Worm (Caenorhabditis elegans) whole organism, L1 larva: ENCODE data around the gene C01G5.9.
A peak's percentile ranks its signal among the peaks of the same experiment; 100 is the strongest.

Experiments
- C04F5.9 ChIP-seq: sonication (generic microtip); optimal IDR thresholded peaks from 2 replicates; lab custom pipeline; 2016; ENCODE audit warnings: missing genetic modification characterization, missing compliant biosample characterization
- C34B4.2 ChIP-seq: sonication (generic microtip); optimal IDR thresholded peaks from 2 replicates; lab custom pipeline; 2017; ENCODE audit warnings: mild to moderate bottlenecking, missing genetic modification characterization, missing compliant biosample characterization
- F16B12.6 ChIP-seq: fragments of 150-350 bp; optimal IDR thresholded peaks from 2 replicates; lab custom pipeline; 2014; ENCODE audit warnings: missing biosample characterization, missing genetic modification characterization
- aha-1 ChIP-seq: fragments of 150-350 bp; optimal IDR thresholded peaks from 2 replicates; lab custom pipeline; 2014; ENCODE audit warnings: missing biosample characterization, missing genetic modification characterization
- alr-1 ChIP-seq: fragments of 200-800 bp; sonication (Bioruptor generic); optimal IDR thresholded peaks from 2 replicates; lab custom pipeline; 2018; ENCODE audit warnings: borderline replicate concordance, mild to moderate bottlenecking, missing genetic modification characterization, missing compliant biosample characterization
- aly-2 ChIP-seq: fragments of 150-350 bp; optimal IDR thresholded peaks from 2 replicates; lab custom pipeline; 2014; ENCODE audit warnings: missing biosample characterization, missing genetic modification characterization
- ama-1 ChIP-seq: fragments of 150-350 bp; optimal IDR thresholded peaks from 2 replicates; lab custom pipeline; 2014
- blmp-1 ChIP-seq: fragments of 150-350 bp; optimal IDR thresholded peaks from 2 replicates; lab custom pipeline; 2014; ENCODE audit warnings: missing biosample characterization, missing genetic modification characterization
- ceh-88 ChIP-seq: fragments of 200-800 bp; sonication (Bioruptor generic); IDR thresholded peaks from 2 replicates; pipeline ENCODE4 v1.3.6; 2022; ENCODE audit warnings: missing genetic modification characterization, missing compliant biosample characterization
- ceh-90 ChIP-seq: sonication (generic microtip); optimal IDR thresholded peaks from 2 replicates; lab custom pipeline; 2016; ENCODE audit warnings: missing genetic modification characterization, missing compliant biosample characterization
- dpl-1 ChIP-seq, 3 experiments: fragments of 150-350 bp in 2 of 3; sonication (generic microtip) in 1 of 3; optimal IDR thresholded peaks; 2 replicates each; lab custom pipeline; 2014 to 2017; ENCODE audit warnings: missing biosample characterization in 3 of 3, missing genetic modification characterization in 3 of 3, missing genetic modification reagents in 3 of 3
- efl-1 ChIP-seq, 4 experiments: fragments of 150-350 bp; optimal IDR thresholded peaks in 3 of 4; peaks in 1 of 4; 1 replicate in 1 of 4; 2 replicates in 3 of 4; lab custom pipeline; 2014; ENCODE audit warnings: missing biosample characterization in 2 of 4, missing genetic modification characterization in 2 of 4, missing genetic modification reagents in 2 of 4
- efl-3 ChIP-seq: fragments of 200-800 bp; sonication (Bioruptor generic); optimal IDR thresholded peaks from 2 replicates; lab custom pipeline; 2018; ENCODE audit warnings: mild to moderate bottlenecking, missing genetic modification characterization, missing compliant biosample characterization
- egl-13 ChIP-seq: sonication (generic microtip); optimal IDR thresholded peaks from 2 replicates; lab custom pipeline; 2016; ENCODE audit warnings: missing genotype, missing genetic modification reagents, missing genetic modification characterization, missing compliant biosample characterization
- elt-2 ChIP-seq: sonication (generic microtip); optimal IDR thresholded peaks from 2 replicates; lab custom pipeline; 2016; ENCODE audit warnings: missing genetic modification characterization, mild to moderate bottlenecking, inconsistent platforms, missing compliant biosample characterization, missing genetic modification reagents
- elt-3 ChIP-seq, 6 experiments: fragments of 150-350 bp in 1 of 6; sonication (generic microtip); optimal IDR thresholded peaks; 2 replicates each; lab custom pipeline; 2017 to 2018; ENCODE audit warnings: missing biosample characterization in 6 of 6, missing genetic modification characterization in 6 of 6, inconsistent platforms in 1 of 6
- ets-5 ChIP-seq: fragments of 200-800 bp; sonication (Bioruptor generic); IDR thresholded peaks from 2 replicates; pipeline ENCODE4 v1.3.6; 2022; ENCODE audit warnings: missing genetic modification characterization, missing compliant biosample characterization
- fkh-10 ChIP-seq: sonication (generic microtip); optimal IDR thresholded peaks from 2 replicates; lab custom pipeline; 2017; ENCODE audit warnings: missing biosample characterization, missing genetic modification reagents, missing genetic modification characterization
- fkh-4 ChIP-seq: sonication (generic microtip); optimal IDR thresholded peaks from 2 replicates; lab custom pipeline; 2016; ENCODE audit warnings: missing compliant biosample characterization, missing genetic modification characterization, borderline replicate concordance
- fkh-8 ChIP-seq: sonication (generic microtip); optimal IDR thresholded peaks from 2 replicates; lab custom pipeline; 2016; ENCODE audit warnings: mild to moderate bottlenecking, missing genetic modification characterization, missing compliant biosample characterization
- fos-1 ChIP-seq: fragments of 150-350 bp; optimal IDR thresholded peaks from 2 replicates; lab custom pipeline; 2014; ENCODE audit warnings: missing biosample characterization, missing genetic modification characterization
- grh-1 ChIP-seq: fragments of 200-800 bp; sonication (Bioruptor generic); IDR thresholded peaks from 2 replicates; pipeline ENCODE4 v1.3.6; 2022; ENCODE audit warnings: missing genetic modification reagents, missing genetic modification characterization, missing compliant biosample characterization
- hlh-17 ChIP-seq: fragments of 200-800 bp; sonication (Bioruptor generic); optimal IDR thresholded peaks from 2 replicates; lab custom pipeline; 2018; ENCODE audit warnings: missing genetic modification characterization, mild to moderate bottlenecking, missing compliant biosample characterization, moderate library complexity, borderline replicate concordance
- isw-1 ChIP-seq: fragments of 200-800 bp; sonication (Bioruptor generic); IDR thresholded peaks from 2 replicates; pipeline ENCODE4 v1.3.6; 2022; ENCODE audit warnings: missing genetic modification characterization, missing compliant biosample characterization
- lin-13 ChIP-seq: fragments of 150-350 bp; optimal IDR thresholded peaks from 2 replicates; lab custom pipeline; 2014; ENCODE audit warnings: missing biosample characterization, missing genetic modification reagents, missing genetic modification characterization
- lin-14 ChIP-seq: fragments of 200-800 bp; sonication (Bioruptor generic); optimal IDR thresholded peaks from 2 replicates; lab custom pipeline; 2018; ENCODE audit warnings: mild to moderate bottlenecking, missing genetic modification characterization, moderate library complexity, missing compliant biosample characterization
- lin-15B ChIP-seq: fragments of 150-350 bp; sonication (generic microtip); optimal IDR thresholded peaks from 3 replicates; lab custom pipeline; 2014; ENCODE audit warnings: missing biosample characterization, missing genetic modification characterization
- lin-35 ChIP-seq, 2 experiments: fragments of 150-350 bp; optimal IDR thresholded peaks; 2 replicates each; lab custom pipeline; 2014; ENCODE audit warnings: missing biosample characterization in 2 of 2, missing genetic modification characterization in 2 of 2, missing genetic modification reagents in 2 of 2
- lin-39 ChIP-seq: fragments of 150-350 bp; optimal IDR thresholded peaks from 2 replicates; lab custom pipeline; 2014; ENCODE audit warnings: missing biosample characterization, missing genetic modification reagents, missing genetic modification characterization
- mab-9 ChIP-seq: fragments of 200-800 bp; sonication (Bioruptor generic); IDR thresholded peaks from 2 replicates; pipeline ENCODE4 v1.3.6; 2022; ENCODE audit warnings: missing genetic modification reagents, missing genetic modification characterization, missing compliant biosample characterization
- mef-2 ChIP-seq: fragments of 150-350 bp; optimal IDR thresholded peaks from 2 replicates; lab custom pipeline; 2014; ENCODE audit warnings: missing biosample characterization, missing genetic modification characterization
- mep-1 ChIP-seq: fragments of 150-350 bp; optimal IDR thresholded peaks from 2 replicates; lab custom pipeline; 2014; ENCODE audit warnings: missing biosample characterization, missing genetic modification characterization
- nhr-237 ChIP-seq: fragments of 150-350 bp; optimal IDR thresholded peaks from 2 replicates; lab custom pipeline; 2014; ENCODE audit warnings: missing biosample characterization, missing genetic modification characterization
- nhr-47 ChIP-seq: sonication (generic microtip); optimal IDR thresholded peaks from 2 replicates; lab custom pipeline; 2016; ENCODE audit warnings: mild to moderate bottlenecking, missing genetic modification characterization, moderate library complexity, missing compliant biosample characterization
- nhr-77 ChIP-seq: fragments of 150-350 bp; optimal IDR thresholded peaks from 2 replicates; lab custom pipeline; 2014; ENCODE audit warnings: missing biosample characterization, missing genetic modification characterization
- nhr-90 ChIP-seq: sonication (generic microtip); optimal IDR thresholded peaks from 2 replicates; lab custom pipeline; 2016; ENCODE audit warnings: mild to moderate bottlenecking, missing genetic modification characterization, missing compliant biosample characterization; ENCODE audit not compliant: poor library complexity
- pag-3 ChIP-seq: sonication (generic microtip); optimal IDR thresholded peaks from 2 replicates; lab custom pipeline; 2017; ENCODE audit warnings: missing genetic modification characterization, mild to moderate bottlenecking, missing compliant biosample characterization, antibody characterized with exemption, borderline replicate concordance; ENCODE audit not compliant: insufficient read depth
- skn-1 ChIP-seq: fragments of 150-350 bp; optimal IDR thresholded peaks from 2 replicates; lab custom pipeline; 2014; ENCODE audit warnings: missing biosample characterization, missing genetic modification characterization
- snpc-4 ChIP-seq: fragments of 150-350 bp; optimal IDR thresholded peaks from 2 replicates; lab custom pipeline; 2014; ENCODE audit warnings: missing biosample characterization, missing genetic modification characterization
- snu-23 ChIP-seq: sonication (generic microtip); optimal IDR thresholded peaks from 2 replicates; lab custom pipeline; 2016; ENCODE audit warnings: missing genetic modification characterization, missing compliant biosample characterization
- sox-4 ChIP-seq: sonication (generic microtip); optimal IDR thresholded peaks from 2 replicates; lab custom pipeline; 2016; ENCODE audit warnings: missing genetic modification characterization, missing compliant biosample characterization
- unc-62 ChIP-seq: fragments of 150-350 bp; optimal IDR thresholded peaks from 2 replicates; lab custom pipeline; 2014; ENCODE audit warnings: missing biosample characterization, missing genetic modification reagents, missing genetic modification characterization
- unc-86 ChIP-seq: sonication (generic microtip); optimal IDR thresholded peaks from 2 replicates; lab custom pipeline; 2016; ENCODE audit warnings: missing genetic modification characterization, missing compliant biosample characterization
- vab-15 ChIP-seq: sonication (generic microtip); optimal IDR thresholded peaks from 2 replicates; lab custom pipeline; 2017; ENCODE audit warnings: missing genotype, mild to moderate bottlenecking, missing genetic modification characterization, missing compliant biosample characterization
- xbp-1 ChIP-seq: sonication (generic microtip); optimal IDR thresholded peaks from 2 replicates; lab custom pipeline; 2016; ENCODE audit warnings: missing genetic modification characterization, missing compliant biosample characterization
- zag-1 ChIP-seq: fragments of 150-350 bp; optimal IDR thresholded peaks from 2 replicates; lab custom pipeline; 2014; ENCODE audit warnings: missing biosample characterization, missing genetic modification characterization
- zip-4 ChIP-seq: fragments of 200-800 bp; sonication (Bioruptor generic); optimal IDR thresholded peaks from 2 replicates; lab custom pipeline; 2018; ENCODE audit warnings: mild to moderate bottlenecking, missing genetic modification characterization, moderate library complexity, missing compliant biosample characterization

Gene C01G5.9

DNA sequence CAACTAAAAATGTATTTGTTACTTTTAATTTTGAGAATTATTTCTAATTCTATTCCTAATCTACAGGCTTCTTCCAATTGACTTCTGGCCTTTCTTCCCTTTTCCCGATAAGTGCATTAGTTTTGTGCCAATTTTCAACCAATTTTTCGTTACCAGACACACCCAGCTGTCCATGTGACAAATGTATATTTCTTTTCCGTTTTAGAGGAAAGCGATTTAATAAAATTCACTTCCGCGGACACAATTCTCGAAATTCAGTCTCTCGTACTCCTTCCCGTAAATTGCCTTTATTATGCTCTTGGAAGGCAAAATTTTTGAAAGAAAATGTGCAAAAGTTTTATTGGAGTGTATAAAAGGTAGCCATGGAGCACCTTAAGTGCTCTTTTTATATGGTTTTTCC lies 23.3 kb downstream of the C01G5.9 start (continued):
- TF ChIP-seq isw-1 (GFP tag; lab: Robert Waterston, UW) (no peak), dpl-1 (GFP tag; optimal IDR thresholded peaks at IDR 0.05; lab: Kevin White, UChicago) (no peak), lin-13 (no peak), nhr-47 (tag; lab: Kevin White, UChicago) (peak; percentile 46), snu-23 (GFP tag; lab: Kevin White, UChicago) (no peak), nhr-90 (tag; lab: Kevin White, UChicago) (no peak), alr-1 (tag; lab: Kevin White, UChicago) (no peak), mab-9 (GFP tag; lab: Robert Waterston, UW) (0 out of 2 replicates have a peak, but pooled peaks have one; percentile 25)

DNA sequence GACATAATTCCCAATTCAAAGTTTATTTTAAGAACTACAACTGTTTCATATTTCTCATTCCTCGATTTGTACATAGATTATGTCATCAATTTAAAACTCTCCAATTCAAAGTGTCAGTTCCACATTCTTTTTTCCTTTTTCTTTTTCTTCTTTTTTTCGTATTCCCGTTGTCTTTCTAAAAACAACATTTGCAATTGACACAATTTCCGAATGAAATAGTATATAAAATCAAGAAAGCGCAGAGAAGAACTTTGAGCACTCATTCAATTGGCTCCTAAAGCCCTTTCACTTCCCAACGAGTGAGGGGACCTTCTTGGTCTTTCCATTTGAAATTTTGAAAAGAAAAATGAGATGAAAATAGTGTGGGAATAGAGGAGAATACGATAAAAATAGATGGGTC lies 27.7 kb downstream of the C01G5.9 start:
- TF ChIP-seq lin-39 (tag; lab: Kevin White, UChicago) (no peak), lin-14 (GFP tag; lab: Kevin White, UChicago) (peak; percentile 56), efl-1 (optimal IDR thresholded peaks at IDR 0.05; lab: Kevin White, UChicago) (peak in 1 of 2 experiments; percentile 3), efl-1 (GFP tag; optimal IDR thresholded peaks at IDR 0.05 in 1 of 2; lab: Kevin White, UChicago) (no peak), pag-3 (tag; lab: Kevin White, UChicago) (no peak), C04F5.9 (no peak), lin-35 (GFP tag; optimal IDR thresholded peaks at IDR 0.05; lab: Kevin White, UChicago) (no peak), fkh-10 (GFP tag; lab: Kevin White, UChicago) (peak; percentile 56), ets-5 (GFP tag; lab: Robert Waterston, UW) (no peak), C34B4.2 (no peak), nhr-237 (no peak), xbp-1 (tag; lab: Kevin White, UChicago) (no peak), ceh-88 (GFP tag; lab: Robert Waterston, UW) (no peak), elt-3 (tag; optimal IDR thresholded peaks at IDR 0.05; lab: Kevin White, UChicago) (no peak), sox-4 (tag; lab: Kevin White, UChicago) (no peak)
- TF ChIP-seq, all 84 proteins: peak for 3

DNA sequence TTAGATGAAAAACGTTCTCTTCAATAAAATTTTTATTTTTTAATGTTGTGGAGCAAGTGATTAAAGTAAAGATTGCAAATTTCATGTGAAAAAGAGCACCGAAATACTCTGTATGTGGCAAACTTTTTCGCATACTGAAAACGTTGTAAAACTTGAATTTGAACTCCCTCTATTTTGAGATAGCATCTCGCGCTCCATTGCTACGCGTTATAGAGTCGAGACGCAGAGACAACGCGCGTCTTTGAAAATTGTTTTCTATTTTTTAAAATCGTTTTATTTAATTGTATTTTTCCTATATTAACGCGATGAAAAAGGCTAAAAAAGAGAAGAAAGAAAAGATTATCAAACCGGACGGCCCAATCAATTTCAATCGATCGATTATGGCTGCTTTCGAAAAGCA lies 28.9 kb downstream of the C01G5.9 start, which contains the start of gene fan-1:
Gene fan-1, plus strand, starts transcription at position 78 of the 400 bp plus-strand sequence.
- no peak for TF ChIP-seq elt-2
- no peak for TF ChIP-seq hlh-17 (GFP tag; lab: Kevin White, UChicago)
- TF ChIP-seq mef-2 (tag; lab: Kevin White, UChicago), result no peak
- TF ChIP-seq fos-1 (tag; lab: Kevin White, UChicago), result peak; percentile 49
- peak; percentile 73 for TF ChIP-seq mep-1 (tag; lab: Kevin White, UChicago)
- TF ChIP-seq egl-13, result peak; percentile 26
- peak; percentile 43 for TF ChIP-seq fkh-8 (tag; lab: Kevin White, UChicago)
- no peak for TF ChIP-seq ceh-90 (tag; lab: Kevin White, UChicago)
- TF ChIP-seq nhr-237, result no peak
- peak; percentile 48 for TF ChIP-seq unc-86 (tag; lab: Kevin White, UChicago)
- peak; percentile 74 for TF ChIP-seq nhr-47 (tag; lab: Kevin White, UChicago)
- TF ChIP-seq alr-1 (tag; lab: Kevin White, UChicago), result no peak
- TF ChIP-seq unc-62 (GFP tag; lab: Kevin White, UChicago), result no peak
- no peak for TF ChIP-seq zip-4
- no peak for TF ChIP-seq ama-1
- peak; percentile 63 for TF ChIP-seq lin-13
- no peak for TF ChIP-seq grh-1 (GFP tag; lab: Robert Waterston, UW)
- TF ChIP-seq xbp-1 (tag; lab: Kevin White, UChicago), result peak; percentile 58
- peak; percentile 42 for TF ChIP-seq blmp-1 (tag; lab: Kevin White, UChicago)
- peak; percentile 94 to 98 for TF ChIP-seq efl-1 (optimal IDR thresholded peaks at IDR 0.05; lab: Kevin White, UChicago)
- TF ChIP-seq efl-1 (GFP tag; optimal IDR thresholded peaks at IDR 0.05 in 1 of 2; lab: Kevin White, UChicago), result peak; percentile 98 to 100
- peak; percentile 31 for TF ChIP-seq nhr-90 (tag; lab: Kevin White, UChicago)
- no peak for TF ChIP-seq aha-1
- no peak for TF ChIP-seq vab-15 (tag; lab: Kevin White, UChicago)
- TF ChIP-seq skn-1 (tag; lab: Kevin White, UChicago), result peak; percentile 74
- TF ChIP-seq efl-3 (GFP tag; lab: Kevin White, UChicago), result no peak
- TF ChIP-seq zag-1, result no peak
- TF ChIP-seq aly-2, result peak; percentile 14
- TF ChIP-seq lin-15B (tag; lab: Kevin White, UChicago), result peak; percentile 55
- TF ChIP-seq nhr-77 (tag; lab: Kevin White, UChicago), result peak; percentile 2
- peak; percentile 40 for TF ChIP-seq F16B12.6
- TF ChIP-seq snpc-4 (tag; lab: Kevin White, UChicago), result peak; percentile 6
- TF ChIP-seq elt-3 (tag; optimal IDR thresholded peaks at IDR 0.05; lab: Kevin White, UChicago), result peak in 1 of 6 experiments; percentile 50
- TF ChIP-seq fkh-4, result no peak
